Worm (Caenorhabditis elegans): ENCODE results near the gene zipt-7.1.

Gene zipt-7.1

DNA sequence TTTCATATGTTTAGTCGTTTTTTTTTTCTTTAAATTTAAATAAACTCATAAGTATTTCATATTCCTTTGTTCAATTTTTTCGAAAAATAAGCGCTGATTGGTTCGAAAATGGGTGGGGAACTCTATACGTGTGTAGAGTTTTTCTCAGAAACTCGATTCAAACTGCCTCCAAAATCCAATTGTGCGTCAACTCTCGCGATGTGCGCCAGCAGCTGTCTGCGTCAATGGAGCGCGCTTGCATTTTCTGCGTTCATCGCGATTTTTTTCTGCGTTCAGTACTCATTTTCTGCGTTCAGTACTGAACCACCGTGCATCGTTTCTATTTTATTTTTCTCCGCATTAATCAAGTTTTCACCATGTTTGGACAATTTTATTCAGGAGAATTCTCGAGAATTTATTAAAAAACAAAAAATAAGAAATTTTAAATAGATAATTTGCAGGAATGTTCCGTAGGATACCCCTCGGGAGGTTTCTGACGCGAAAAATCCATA lies 38.2 kb downstream of the zipt-7.1 start, which contains the start of gene eelo-2 (continued):
- TF ChIP-seq ets-5 (GFP tag; IDR thresholded peaks at IDR 0.05), result no peak
- TF ChIP-seq efl-1 (optimal IDR thresholded peaks at IDR 0.05), result peak; percentile 100
- TF ChIP-seq efl-1 (GFP tag; optimal IDR thresholded peaks at IDR 0.05 in 1 of 2), result peak; percentile 100
- TF ChIP-seq grh-1 (GFP tag; IDR thresholded peaks at IDR 0.05), result peak; percentile 98
- peak; percentile 99 for TF ChIP-seq lin-13 (GFP tag; optimal IDR thresholded peaks at IDR 0.05)
- peak; percentile 98 for TF ChIP-seq sup-37 (GFP tag; optimal IDR thresholded peaks at IDR 0.05)
- TF ChIP-seq nhr-85 (tag), result peak; percentile 99
- peak; percentile 83 for TF ChIP-seq unc-30 (tag; optimal IDR thresholded peaks at IDR 0.05)
- peak; percentile 96 for TF ChIP-seq sox-4 (tag; optimal IDR thresholded peaks at IDR 0.05)
- TF ChIP-seq dpl-1 (GFP tag; optimal IDR thresholded peaks at IDR 0.05), result peak; percentile 100
- peak; percentile 99 for TF ChIP-seq nhr-71 (tag; optimal IDR thresholded peaks at IDR 0.05)
- peak; percentile 87 for TF ChIP-seq mef-2 (tag; optimal IDR thresholded peaks at IDR 0.05)
- TF ChIP-seq F16B12.6 (tag; optimal IDR thresholded peaks at IDR 0.05), result peak; percentile 79
- TF ChIP-seq pag-3 (tag; optimal IDR thresholded peaks at IDR 0.05; ENCODE audit: borderline replicate concordance, insufficient read depth), result peak; percentile 74
- peak; percentile 91 for TF ChIP-seq C34B4.2 (tag; optimal IDR thresholded peaks at IDR 0.05)
- peak; percentile 84 for TF ChIP-seq ama-1 (optimal IDR thresholded peaks at IDR 0.05)
- TF ChIP-seq ceh-63 (GFP tag; optimal IDR thresholded peaks at IDR 0.05), result no peak
- TF ChIP-seq nhr-84 (tag; optimal IDR thresholded peaks at IDR 0.05), result no peak
- no peak for TF ChIP-seq tlp-1 (tag; optimal IDR thresholded peaks at IDR 0.05)
- peak; percentile 91 for TF ChIP-seq efl-3 (GFP tag; optimal IDR thresholded peaks at IDR 0.05)
- TF ChIP-seq nhr-12 (tag; optimal IDR thresholded peaks at IDR 0.05), result peak; percentile 73
- peak; percentile 95 for TF ChIP-seq snpc-4 (tag; optimal IDR thresholded peaks at IDR 0.05)
- peak; percentile 98 for TF ChIP-seq irx-1 (tag; optimal IDR thresholded peaks at IDR 0.05)
- TF ChIP-seq ztf-4 (tag; optimal IDR thresholded peaks at IDR 0.05), result peak; percentile 97
- peak; percentile 62 to 95 for TF ChIP-seq ztf-11 (tag; optimal IDR thresholded peaks at IDR 0.05)
- peak; percentile 90 for TF ChIP-seq zag-1 (tag; optimal IDR thresholded peaks at IDR 0.05)
- TF ChIP-seq lin-14 (GFP tag; optimal IDR thresholded peaks at IDR 0.05), result peak; percentile 99
- TF ChIP-seq skn-1 (tag; optimal IDR thresholded peaks at IDR 0.05), result peak; percentile 98
- TF ChIP-seq zip-4 (GFP tag; optimal IDR thresholded peaks at IDR 0.05), result peak; percentile 94
- TF ChIP-seq isw-1 (GFP tag; IDR thresholded peaks at IDR 0.05), result peak; percentile 98
- peak; percentile 100 for TF ChIP-seq lin-35 (GFP tag; optimal IDR thresholded peaks at IDR 0.05)
- TF ChIP-seq lin-15B (tag; optimal IDR thresholded peaks at IDR 0.05), result peak; percentile 99
- TF ChIP-seq egl-27 (tag; optimal IDR thresholded peaks at IDR 0.05), result peak; percentile 48 to 88

DNA sequence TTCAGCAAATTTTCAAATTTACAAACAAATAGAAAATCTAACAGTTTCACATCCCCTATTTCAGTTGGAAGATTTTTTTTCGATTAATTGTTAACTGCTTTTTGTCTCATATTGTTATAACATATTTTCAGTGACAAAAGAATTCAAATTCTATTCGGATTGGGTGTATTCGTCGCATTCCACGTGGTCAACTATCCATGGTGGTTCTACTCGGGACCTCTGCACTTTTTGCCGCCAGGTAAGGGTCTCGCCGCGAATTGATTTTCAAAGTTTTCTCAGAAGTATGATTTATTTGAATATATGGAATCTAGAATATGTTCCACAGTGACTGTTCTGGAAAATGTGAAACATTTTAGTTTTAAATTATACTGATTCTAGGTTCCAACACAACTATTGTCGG lies 39.4 kb downstream of the zipt-7.1 start:
- no peak for TF ChIP-seq ces-1 (GFP tag; optimal IDR thresholded peaks at IDR 0.05)
- no peak for TF ChIP-seq F16B12.6 (tag; optimal IDR thresholded peaks at IDR 0.05)
- TF ChIP-seq hlh-4 (tag; optimal IDR thresholded peaks at IDR 0.05), result no peak
- no peak for TF ChIP-seq pqm-1 (tag; optimal IDR thresholded peaks at IDR 0.05)
- no peak for TF ChIP-seq lin-14 (GFP tag; optimal IDR thresholded peaks at IDR 0.05)
- TF ChIP-seq nhr-76 (tag; optimal IDR thresholded peaks at IDR 0.05), result no peak
- TF ChIP-seq Y116A8C.19 (tag; optimal IDR thresholded peaks at IDR 0.05; ENCODE audit: borderline replicate concordance), result no peak
- no peak for TF ChIP-seq pag-3 (tag; optimal IDR thresholded peaks at IDR 0.05; ENCODE audit: borderline replicate concordance, insufficient read depth)
- TF ChIP-seq mab-9 (GFP tag; IDR thresholded peaks at IDR 0.05), result no peak
- TF ChIP-seq nhr-11 (tag; optimal IDR thresholded peaks at IDR 0.05), result no peak
- no peak for TF ChIP-seq C04F5.9 (tag; optimal IDR thresholded peaks at IDR 0.05)
- TF ChIP-seq ceh-63 (GFP tag; optimal IDR thresholded peaks at IDR 0.05), result no peak
- TF ChIP-seq alr-1 (tag; optimal IDR thresholded peaks at IDR 0.05; ENCODE audit: borderline replicate concordance), result no peak
- no peak for TF ChIP-seq egl-13 (tag; optimal IDR thresholded peaks at IDR 0.05)
- TF ChIP-seq ceh-90 (tag; optimal IDR thresholded peaks at IDR 0.05), result no peak
- no peak for TF ChIP-seq xbp-1 (tag; optimal IDR thresholded peaks at IDR 0.05)
- TF ChIP-seq blmp-1 (tag; optimal IDR thresholded peaks at IDR 0.05), result no peak
- no peak for TF ChIP-seq fos-1 (tag; optimal IDR thresholded peaks at IDR 0.05)
- no peak for TF ChIP-seq ceh-88 (GFP tag; IDR thresholded peaks at IDR 0.05)
